Worm (Caenorhabditis elegans): ENCODE results near the gene Y62E10A.3.

The Y62E10A.3 gene

DNA sequence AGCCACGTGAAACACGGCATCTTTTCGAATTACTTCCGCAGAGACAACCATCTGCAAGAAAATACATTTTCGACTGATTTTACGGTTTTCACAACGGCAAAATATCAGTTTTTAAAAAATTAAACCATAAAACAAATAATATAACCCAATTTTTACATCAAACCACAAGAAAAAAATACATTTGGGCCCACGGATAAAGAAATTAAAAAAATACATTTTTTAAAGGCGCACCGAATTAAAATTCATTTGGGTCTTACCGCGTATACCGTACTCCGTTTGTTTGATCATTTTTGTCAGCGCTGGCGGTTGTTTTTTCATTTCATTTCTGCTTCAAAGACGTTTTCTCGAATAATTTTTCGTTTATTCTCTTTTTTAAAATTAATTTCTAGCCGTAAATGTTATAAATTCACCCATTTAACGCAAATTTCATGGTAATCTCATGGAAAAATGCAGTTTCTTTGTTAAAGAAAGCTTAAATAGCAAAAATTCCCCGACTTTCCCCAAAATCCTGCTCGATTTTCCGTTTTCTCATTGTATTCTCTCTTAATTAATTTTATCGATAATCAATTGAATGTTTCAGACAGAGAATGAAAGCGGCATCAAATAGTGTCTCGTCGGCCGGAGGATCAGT lies 6.8 kb downstream of the Y62E10A.3 start, which contains the start of the genes rec-8 and mex-5 (continued):
- no peak for TF ChIP-seq lag-1 (GFP tag; IDR thresholded peaks at IDR 0.05)
- no peak for TF ChIP-seq ztf-22 (GFP tag; optimal IDR thresholded peaks at IDR 0.05)

ce11 chrIV:13348592-13348991 lies 11.5 kb downstream of the Y62E10A.3 start, which contains the start of gene W02A2.12:
TSS of gene W02A2.12 (minus strand) at chrIV:13348831.
- TF ChIP-seq ztf-25 (GFP tag; IDR thresholded peaks at IDR 0.05) (no peak), lin-54 (GFP tag; optimal IDR thresholded peaks at IDR 0.05) (no peak), pbrm-1 (GFP tag; IDR thresholded peaks at IDR 0.05) (peak; percentile 38; the same call in 1 of the 2 replicates), snpc-4 (GFP tag; optimal IDR thresholded peaks at IDR 0.05) (no peak), snpc-4 (tag; optimal IDR thresholded peaks at IDR 0.05) (peak in 1 of 4 experiments; percentile 18), chd-7 (tag; optimal IDR thresholded peaks at IDR 0.05) (peak; percentile 34), cebp-2 (GFP tag; IDR thresholded peaks at IDR 0.05) (peak; percentile 93; the same call in 1 of the 2 replicates), lin-40 (tag; optimal IDR thresholded peaks at IDR 0.05) (no peak), F39B2.1 (GFP tag; IDR thresholded peaks at IDR 0.05) (no peak), hmg-1.2 (GFP tag; IDR thresholded peaks at IDR 0.05) (no peak), Y53G8AR.9 (GFP tag; conservative IDR thresholded peaks at IDR 0.05) (0 out of 2 replicates have a peak, but pooled peaks have one; percentile 46), die-1 (tag; optimal IDR thresholded peaks at IDR 0.05) (no peak), aptf-2 (GFP tag; conservative IDR thresholded peaks at IDR 0.05) (no peak), egrh-3 (GFP tag; IDR thresholded peaks at IDR 0.05) (peak; percentile 77; the same call in 1 of the 2 replicates), ztf-6 (GFP tag; IDR thresholded peaks at IDR 0.05) (no peak), sdz-38 (tag; optimal IDR thresholded peaks at IDR 0.05) (no peak), attf-6 (GFP tag; IDR thresholded peaks at IDR 0.05) (peak; percentile 72), F10E7.11 (tag; optimal IDR thresholded peaks at IDR 0.05) (peak; percentile 19), attf-5 (GFP tag; optimal IDR thresholded peaks at IDR 0.05) (no peak), ztf-28 (GFP tag; IDR thresholded peaks at IDR 0.05) (no peak), cebp-1 (GFP tag; IDR thresholded peaks at IDR 0.05) (no peak), cebp-1 (tag; optimal IDR thresholded peaks at IDR 0.05) (peak; percentile 25), K12H6.12 (tag; optimal IDR thresholded peaks at IDR 0.05) (no peak), athp-1 (tag; optimal IDR thresholded peaks at IDR 0.05) (peak; percentile 72), bed-1 (GFP tag; IDR thresholded peaks at IDR 0.05) (no peak), ekl-4 (GFP tag; IDR thresholded peaks at IDR 0.05) (peak; percentile 47; the same call in 1 of the 2 replicates), lin-26 (GFP tag; IDR thresholded peaks at IDR 0.05) (no peak), xnd-1 (tag; optimal IDR thresholded peaks at IDR 0.05) (no peak), madf-6 (GFP tag; IDR thresholded peaks at IDR 0.05) (peak; percentile 42; the same call in 1 of the 2 replicates), aptf-3 (GFP tag; IDR thresholded peaks at IDR 0.05) (0 out of 2 replicates have a peak, but pooled peaks have one; percentile 63), zfh-2 (GFP tag; conservative IDR thresholded peaks at IDR 0.05) (peak; percentile 80), zim-3 (tag; optimal IDR thresholded peaks at IDR 0.05) (no peak), ceh-27 (GFP tag; optimal IDR thresholded peaks at IDR 0.05) (no peak), rec-8 (tag; optimal IDR thresholded peaks at IDR 0.05) (no peak), ztf-18 (tag; optimal IDR thresholded peaks at IDR 0.05) (no peak), madf-3 (GFP tag; IDR thresholded peaks at IDR 0.05) (0 out of 2 replicates have a peak, but pooled peaks have one; percentile 25), ztf-26 (tag; optimal IDR thresholded peaks at IDR 0.05) (no peak)
